Worm (Caenorhabditis elegans): ENCODE measurements around the gene sym-4.

- TF ChIP-seq hif-1 (tag; optimal IDR thresholded peaks at IDR 0.05) (no peak), unc-39 (tag; optimal IDR thresholded peaks at IDR 0.05) (no peak), ama-1 (optimal IDR thresholded peaks at IDR 0.05) (no peak), unc-62 (GFP tag; optimal IDR thresholded peaks at IDR 0.05 in 1 of 2) (peak in 1 of 2 experiments; percentile 85), unc-62 (tag; optimal IDR thresholded peaks at IDR 0.05) (no peak), F49E8.2 (tag; optimal IDR thresholded peaks at IDR 0.05; ENCODE audit: borderline replicate concordance) (no peak), lin-39 (tag; optimal IDR thresholded peaks at IDR 0.05) (no peak), pha-4 (GFP tag; IDR thresholded peaks at IDR 0.05) (peak; percentile 54; the same call in 1 of the 2 replicates), pha-4 (tag; optimal IDR thresholded peaks at IDR 0.05) (no peak), nhr-77 (tag; optimal IDR thresholded peaks at IDR 0.05) (no peak)
These were observed 4.4 kb upstream of the sym-4 start, which contains the start of gene idhb-1 for ce11 chrX:14173850-14174249.

All from whole organism, L4 larva.